Worm (Caenorhabditis elegans) whole organism, L1 larva: ENCODE results near the gene srz-95.

Experiments used
- alr-1 ChIP-seq: fragments of 200-800 bp; sonication (Bioruptor generic); optimal IDR thresholded peaks from 2 replicates; lab custom pipeline; 2018; ENCODE audit warnings: borderline replicate concordance, mild to moderate bottlenecking, missing genetic modification characterization, missing compliant biosample characterization
- aly-2 ChIP-seq: fragments of 150-350 bp; optimal IDR thresholded peaks from 2 replicates; lab custom pipeline; 2014; ENCODE audit warnings: missing biosample characterization, missing genetic modification characterization
- ama-1 ChIP-seq: fragments of 150-350 bp; optimal IDR thresholded peaks from 2 replicates; lab custom pipeline; 2014
- ceh-88 ChIP-seq: fragments of 200-800 bp; sonication (Bioruptor generic); IDR thresholded peaks from 2 replicates; pipeline ENCODE4 v1.3.6; 2022; ENCODE audit warnings: missing genetic modification characterization, missing compliant biosample characterization
- ceh-90 ChIP-seq: sonication (generic microtip); optimal IDR thresholded peaks from 2 replicates; lab custom pipeline; 2016; ENCODE audit warnings: missing genetic modification characterization, missing compliant biosample characterization
- fkh-10 ChIP-seq: sonication (generic microtip); optimal IDR thresholded peaks from 2 replicates; lab custom pipeline; 2017; ENCODE audit warnings: missing biosample characterization, missing genetic modification reagents, missing genetic modification characterization
- fos-1 ChIP-seq: fragments of 150-350 bp; optimal IDR thresholded peaks from 2 replicates; lab custom pipeline; 2014; ENCODE audit warnings: missing biosample characterization, missing genetic modification characterization
- mdl-1 ChIP-seq, 2 experiments: fragments of 150-350 bp; optimal IDR thresholded peaks; 2 replicates each; lab custom pipeline; 2014 to 2017; ENCODE audit warnings: missing biosample characterization in 2 of 2, missing genetic modification characterization in 2 of 2, inconsistent platforms in 1 of 2
- nhr-76 ChIP-seq: sonication (generic microtip); optimal IDR thresholded peaks from 2 replicates; lab custom pipeline; 2017; ENCODE audit warnings: missing biosample characterization, missing genetic modification characterization
- pqm-1 ChIP-seq: sonication (generic microtip); optimal IDR thresholded peaks from 3 replicates; lab custom pipeline; 2017; ENCODE audit warnings: missing biosample characterization, missing genetic modification characterization
- ztf-4 ChIP-seq: fragments of 150-350 bp; optimal IDR thresholded peaks from 2 replicates; lab custom pipeline; 2014; ENCODE audit warnings: missing biosample characterization, missing genetic modification characterization

DNA sequence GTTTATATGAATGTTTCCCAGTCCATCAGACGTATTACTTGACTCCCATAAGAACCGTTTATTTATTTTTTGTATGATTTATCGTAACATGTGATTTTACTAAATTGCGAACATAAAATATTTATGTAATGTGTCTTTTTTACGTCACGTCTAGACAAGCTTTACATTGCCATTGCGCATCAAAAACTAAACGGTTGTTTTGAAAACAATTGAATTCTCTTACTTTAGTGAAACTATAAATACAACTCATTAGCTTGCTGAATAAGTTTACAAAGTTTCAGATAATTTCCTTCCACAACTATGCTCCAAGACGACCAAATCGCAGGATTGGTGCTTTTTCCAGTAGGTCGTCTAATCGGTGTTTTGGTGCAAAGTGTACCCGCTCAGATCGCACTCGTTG is 16.9 kb upstream of the srz-95 start, which contains the start of gene srx-54:
- TF ChIP-seq fkh-10 (GFP tag; lab: Kevin White, UChicago) (no peak), mdl-1 (tag; optimal IDR thresholded peaks at IDR 0.05; lab: Kevin White, UChicago) (no peak), ceh-88 (GFP tag; lab: Robert Waterston, UW) (no peak), ztf-4 (tag; lab: Kevin White, UChicago) (no peak), ceh-90 (tag; lab: Kevin White, UChicago) (no peak), fos-1 (tag; lab: Kevin White, UChicago) (no peak), nhr-76 (no peak), alr-1 (tag; lab: Kevin White, UChicago) (no peak), pqm-1 (tag; lab: Kevin White, UChicago) (no peak), aly-2 (tag; lab: Kevin White, UChicago) (no peak), ama-1 (lab: Kevin White, UChicago) (no peak)
